Worm (Caenorhabditis elegans): ENCODE results near the gene cutc-1.

cutc-1 gene

DNA sequence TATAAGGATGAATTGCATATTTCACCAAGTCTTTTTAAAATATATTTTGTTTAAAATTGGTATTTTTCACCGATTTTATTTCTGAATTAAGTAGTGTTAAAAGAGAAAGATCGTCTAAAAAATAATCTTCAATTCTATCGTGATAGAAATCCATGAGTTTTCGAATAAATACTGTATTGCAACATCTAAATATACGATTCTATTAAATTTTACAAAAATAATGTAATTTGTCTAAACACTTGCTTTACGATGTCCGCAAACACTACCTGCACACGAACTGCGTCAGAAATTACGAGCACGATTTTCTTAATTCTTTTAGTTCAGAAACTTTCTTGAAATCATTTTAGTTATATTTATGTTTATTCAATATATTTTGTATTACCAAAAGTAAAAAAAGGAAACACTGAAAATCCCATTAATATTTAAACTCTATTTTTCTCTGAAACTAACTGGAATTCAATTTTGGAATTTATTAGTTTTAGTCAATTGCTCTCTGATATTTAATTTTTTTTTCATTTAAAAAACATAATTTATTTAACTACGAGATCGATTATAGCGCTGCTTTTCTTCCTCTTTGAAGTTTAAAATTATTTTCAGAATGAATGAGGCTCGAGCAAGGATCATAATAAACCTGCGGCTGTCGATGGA is 45.9 kb upstream of the cutc-1 start, which contains the start of gene mrpl-32 (continued):
- TF ChIP-seq mep-1 (tag; optimal IDR thresholded peaks at IDR 0.05): peak; percentile 63
- no peak for TF ChIP-seq nhr-41 (GFP tag; IDR thresholded peaks at IDR 0.05)
- no peak for TF ChIP-seq nhr-76 (tag; optimal IDR thresholded peaks at IDR 0.05)
- no peak for TF ChIP-seq ces-1 (GFP tag; optimal IDR thresholded peaks at IDR 0.05)
- TF ChIP-seq jun-1 (tag; optimal IDR thresholded peaks at IDR 0.05): no peak
- no peak for TF ChIP-seq hlh-30 (tag; optimal IDR thresholded peaks at IDR 0.05; ENCODE audit: insufficient read depth)
- TF ChIP-seq T26A8.4 (GFP tag; IDR thresholded peaks at IDR 0.05): no peak
- peak; percentile 15 for TF ChIP-seq nhr-6 (tag; optimal IDR thresholded peaks at IDR 0.05)
- TF ChIP-seq php-3 (GFP tag; IDR thresholded peaks at IDR 0.05): peak; percentile 33; the same call in 1 of the 2 replicates
- TF ChIP-seq Y5F2A.4 (GFP tag; optimal IDR thresholded peaks at IDR 0.05): peak; percentile 50
- TF ChIP-seq D1046.2 (GFP tag; IDR thresholded peaks at IDR 0.05): no peak
- no peak for TF ChIP-seq gei-8 (GFP tag; optimal IDR thresholded peaks at IDR 0.05)
- no peak for TF ChIP-seq unc-62 (GFP tag; optimal IDR thresholded peaks at IDR 0.05 in 1 of 2)
- TF ChIP-seq unc-62 (tag; optimal IDR thresholded peaks at IDR 0.05): no peak
- peak; percentile 42; the same call in 1 of the 2 replicates for TF ChIP-seq vab-7 (GFP tag; IDR thresholded peaks at IDR 0.05)
- TF ChIP-seq snpc-1.2 (GFP tag; IDR thresholded peaks at IDR 0.05): peak; percentile 28; the same call in 1 of the 2 replicates
- TF ChIP-seq saeg-2 (GFP tag; IDR thresholded peaks at IDR 0.05): no peak
- TF ChIP-seq ceh-44 (GFP tag; IDR thresholded peaks at IDR 0.05): no peak
- TF ChIP-seq lim-7 (GFP tag; IDR thresholded peaks at IDR 0.05): 0 out of 2 replicates have a peak, but pooled peaks have one; percentile 56
- TF ChIP-seq pqm-1 (tag; optimal IDR thresholded peaks at IDR 0.05): no peak
- TF ChIP-seq nhr-48 (tag; optimal IDR thresholded peaks at IDR 0.05): no peak
- no peak for TF ChIP-seq hmg-1.1 (GFP tag; IDR thresholded peaks at IDR 0.05)
- no peak for TF ChIP-seq ceh-32 (tag; optimal IDR thresholded peaks at IDR 0.05; ENCODE audit: poor library complexity)
- TF ChIP-seq madf-5 (GFP tag; IDR thresholded peaks at IDR 0.05): no peak
- TF ChIP-seq F37D6.2 (tag; optimal IDR thresholded peaks at IDR 0.05): no peak
- no peak for TF ChIP-seq set-16 (GFP tag; IDR thresholded peaks at IDR 0.05)
- TF ChIP-seq spr-3 (GFP tag; optimal IDR thresholded peaks at IDR 0.05): no peak
- no peak for TF ChIP-seq aly-2 (tag; optimal IDR thresholded peaks at IDR 0.05)
- no peak for TF ChIP-seq ceh-82 (tag; optimal IDR thresholded peaks at IDR 0.05)
- TF ChIP-seq zip-11 (GFP tag; IDR thresholded peaks at IDR 0.05): peak; percentile 32; the same call in 1 of the 2 replicates
- no peak for TF ChIP-seq lin-39 (tag; optimal IDR thresholded peaks at IDR 0.05)
- TF ChIP-seq daf-8 (GFP tag; IDR thresholded peaks at IDR 0.05): no peak
- TF ChIP-seq mes-2 (tag; optimal IDR thresholded peaks at IDR 0.05; ENCODE audit: poor library complexity, severe bottlenecking): peak; percentile 50
- TF ChIP-seq dmd-8 (GFP tag; IDR thresholded peaks at IDR 0.05): no peak
- TF ChIP-seq dmd-6 (GFP tag; IDR thresholded peaks at IDR 0.05): no peak
- peak; percentile 75 for TF ChIP-seq T20F7.1 (GFP tag; optimal IDR thresholded peaks at IDR 0.05)
- no peak for TF ChIP-seq F26F4.8 (GFP tag; conservative IDR thresholded peaks at IDR 0.05)
- no peak for TF ChIP-seq egl-27 (tag; optimal IDR thresholded peaks at IDR 0.05)
- peak; percentile 77 for TF ChIP-seq lin-38 (GFP tag; IDR thresholded peaks at IDR 0.05)
- TF ChIP-seq ceh-28 (tag; optimal IDR thresholded peaks at IDR 0.05): no peak
- TF ChIP-seq egl-43 (GFP tag; IDR thresholded peaks at IDR 0.05): no peak
- TF ChIP-seq cey-2 (tag; optimal IDR thresholded peaks at IDR 0.05; ENCODE audit: borderline replicate concordance, insufficient read depth): no peak
- no peak for TF ChIP-seq aha-1 (tag)
- no peak for TF ChIP-seq snpc-4 (tag; optimal IDR thresholded peaks at IDR 0.05)
- no peak for TF ChIP-seq nhr-237 (tag; optimal IDR thresholded peaks at IDR 0.05)
- no peak for TF ChIP-seq tra-1 (GFP tag; IDR thresholded peaks at IDR 0.05)
- no peak for TF ChIP-seq zag-1 (tag; optimal IDR thresholded peaks at IDR 0.05)
- TF ChIP-seq lin-13 (GFP tag; optimal IDR thresholded peaks at IDR 0.05): no peak
- TF ChIP-seq lsy-2 (tag; optimal IDR thresholded peaks at IDR 0.05): peak in 1 of 2 experiments; percentile 74
- peak; percentile 56 for TF ChIP-seq Y48G9A.11 (GFP tag; IDR thresholded peaks at IDR 0.05)
- no peak for TF ChIP-seq mdt-29 (GFP tag; IDR thresholded peaks at IDR 0.05)

All from whole organism, L4 larva.